Worm (Caenorhabditis elegans) whole organism, L4 larva: ENCODE data around the gene T05B11.4.

Experiments
- F10B5.3 ChIP-seq: sonication (generic microtip); optimal IDR thresholded peaks from 2 replicates; lab custom pipeline; 2016; ENCODE audit warnings: mild to moderate bottlenecking, missing genetic modification characterization, missing compliant biosample characterization
- F26F4.8 ChIP-seq: fragments of 200-800 bp; sonication (Bioruptor generic); conservative IDR thresholded peaks from 2 replicates; pipeline ENCODE4 v1.3.6; 2022; ENCODE audit warnings: missing genetic modification characterization, missing compliant biosample characterization
- T20F7.1 ChIP-seq: fragments of 200-800 bp; sonication (Bioruptor generic); optimal IDR thresholded peaks from 2 replicates; lab custom pipeline; 2018; ENCODE audit warnings: mild to moderate bottlenecking, missing genetic modification characterization, missing compliant biosample characterization
- T26A8.4 ChIP-seq: fragments of 200-800 bp; sonication (Bioruptor generic); IDR thresholded peaks from 2 replicates; pipeline ENCODE4 v1.3.6; 2022; ENCODE audit warnings: missing genetic modification characterization, missing compliant biosample characterization
- ZK337.2 ChIP-seq: fragments of 200-800 bp; sonication (Bioruptor generic); IDR thresholded peaks from 2 replicates; pipeline ENCODE4 v1.3.6; 2022; ENCODE audit warnings: missing genetic modification reagents, missing genetic modification characterization, missing compliant biosample characterization
- ZK546.5 ChIP-seq, 2 experiments: sonication (generic microtip); optimal IDR thresholded peaks; 2 replicates each; lab custom pipeline; 2017; ENCODE audit warnings: missing biosample characterization in 2 of 2, missing genetic modification characterization in 2 of 2
- aha-1 ChIP-seq: fragments of 150-350 bp; peaks from one replicate; lab custom pipeline; 2014; ENCODE audit warnings: missing biosample characterization, missing genetic modification characterization
- aly-2 ChIP-seq: sonication (generic microtip); optimal IDR thresholded peaks from 2 replicates; lab custom pipeline; 2018; ENCODE audit warnings: missing biosample characterization, missing genetic modification characterization
- ama-1 ChIP-seq: fragments of 150-350 bp; optimal IDR thresholded peaks from 2 replicates; lab custom pipeline; 2014; ENCODE audit warnings: inconsistent platforms, mixed read lengths
- arid-1 ChIP-seq: fragments of 200-800 bp; sonication (Bioruptor generic); conservative IDR thresholded peaks from 2 replicates; pipeline ENCODE4 v1.3.6; 2022; ENCODE audit warnings: missing genetic modification reagents, missing genetic modification characterization, missing compliant biosample characterization
- ceh-62 ChIP-seq: sonication (generic microtip); optimal IDR thresholded peaks from 2 replicates; lab custom pipeline; 2017; ENCODE audit warnings: missing biosample characterization, missing genetic modification characterization
- ceh-82 ChIP-seq: sonication (generic microtip); optimal IDR thresholded peaks from 2 replicates; lab custom pipeline; 2017; ENCODE audit warnings: missing biosample characterization, missing genetic modification characterization
- ces-1 ChIP-seq: fragments of 150-350 bp; sonication (generic microtip); optimal IDR thresholded peaks from 4 replicates; lab custom pipeline; 2014; ENCODE audit warnings: missing biosample characterization, missing genetic modification reagents, missing genetic modification characterization
- cey-2 ChIP-seq: sonication (generic microtip); optimal IDR thresholded peaks from 3 replicates; lab custom pipeline; 2017; ENCODE audit warnings: missing genetic modification characterization, mild to moderate bottlenecking, missing compliant biosample characterization, antibody characterized with exemption, borderline replicate concordance; ENCODE audit not compliant: insufficient read depth
- daf-8 ChIP-seq: fragments of 200-800 bp; sonication (Bioruptor generic); IDR thresholded peaks from 2 replicates; pipeline ENCODE4 v1.3.6; 2022; ENCODE audit warnings: missing genetic modification characterization, missing compliant biosample characterization
- dmd-9 ChIP-seq: fragments of 200-800 bp; sonication (Bioruptor generic); IDR thresholded peaks from 2 replicates; pipeline ENCODE4 v1.3.6; 2022; ENCODE audit warnings: missing genetic modification reagents, missing genetic modification characterization, missing compliant biosample characterization
- duxl-1 ChIP-seq: sonication (generic microtip); optimal IDR thresholded peaks from 2 replicates; lab custom pipeline; 2016; ENCODE audit warnings: mild to moderate bottlenecking, missing genetic modification characterization, moderate library complexity, missing compliant biosample characterization; ENCODE audit not compliant: poor library complexity
- dve-1 ChIP-seq: sonication (generic microtip); optimal IDR thresholded peaks from 2 replicates; lab custom pipeline; 2017; ENCODE audit warnings: antibody characterized with exemption, mild to moderate bottlenecking, missing genetic modification characterization, missing compliant biosample characterization; ENCODE audit not compliant: insufficient read depth
- egl-43 ChIP-seq: fragments of 200-800 bp; sonication (Bioruptor generic); IDR thresholded peaks from 2 replicates; pipeline ENCODE4 v1.3.6; 2022; ENCODE audit warnings: missing genetic modification reagents, missing genetic modification characterization, missing compliant biosample characterization
- fkh-10 ChIP-seq: fragments of 150-350 bp; optimal IDR thresholded peaks from 2 replicates; lab custom pipeline; 2014; ENCODE audit warnings: missing biosample characterization, missing genetic modification reagents, missing genetic modification characterization
- fos-1 ChIP-seq: fragments of 150-350 bp; optimal IDR thresholded peaks from 2 replicates; lab custom pipeline; 2014; ENCODE audit warnings: missing biosample characterization, missing genetic modification characterization
- hif-1 ChIP-seq, 2 experiments: sonication (generic microtip); optimal IDR thresholded peaks; 2 replicates each; lab custom pipeline; 2016 to 2017; ENCODE audit warnings: missing compliant biosample characterization in 2 of 2, missing genetic modification characterization in 2 of 2, missing genetic modification reagents in 2 of 2, missing genotype in 2 of 2, mild to moderate bottlenecking in 1 of 2
- jun-1 ChIP-seq: fragments of 150-350 bp; optimal IDR thresholded peaks from 2 replicates; lab custom pipeline; 2014; ENCODE audit warnings: missing biosample characterization, missing genetic modification reagents, missing genetic modification characterization
- madf-5 ChIP-seq, 2 experiments: fragments of 200-800 bp; sonication (Bioruptor generic); IDR thresholded peaks; 2 replicates each; pipeline ENCODE4 v1.3.6; 2022; ENCODE audit warnings: missing compliant biosample characterization in 2 of 2, missing genetic modification characterization in 2 of 2
- mdl-1 ChIP-seq, 2 experiments: fragments of 150-350 bp in 1 of 2; sonication (generic microtip) in 1 of 2; optimal IDR thresholded peaks; 2 replicates each; lab custom pipeline; 2014 to 2017; ENCODE audit warnings: missing biosample characterization in 2 of 2, missing genetic modification characterization in 2 of 2
- mdt-29 ChIP-seq: fragments of 200-800 bp; sonication (Bioruptor generic); IDR thresholded peaks from 2 replicates; pipeline ENCODE4 v1.3.6; 2022; ENCODE audit warnings: missing genetic modification reagents, missing genetic modification characterization, missing compliant biosample characterization
- mes-2 ChIP-seq: sonication (generic microtip); optimal IDR thresholded peaks from 2 replicates; lab custom pipeline; 2016; ENCODE audit warnings: missing genotype, mild to moderate bottlenecking, missing genetic modification characterization, missing compliant biosample characterization; ENCODE audit not compliant: poor library complexity, severe bottlenecking
- mxl-2 ChIP-seq: fragments of 200-800 bp; sonication (Bioruptor generic); conservative IDR thresholded peaks from 2 replicates; pipeline ENCODE4 v1.3.6; 2022; ENCODE audit warnings: missing genetic modification reagents, missing genetic modification characterization, missing compliant biosample characterization
- nhr-10 ChIP-seq: fragments of 150-350 bp; optimal IDR thresholded peaks from 2 replicates; lab custom pipeline; 2014; ENCODE audit warnings: missing biosample characterization, missing genetic modification characterization
- nhr-28 ChIP-seq: fragments of 150-350 bp; optimal IDR thresholded peaks from 2 replicates; lab custom pipeline; 2014; ENCODE audit warnings: missing biosample characterization, missing genetic modification characterization
- nhr-41 ChIP-seq: fragments of 200-800 bp; sonication (Bioruptor generic); IDR thresholded peaks from 2 replicates; pipeline ENCODE4 v1.3.6; 2022; ENCODE audit warnings: missing genetic modification reagents, missing genetic modification characterization, missing compliant biosample characterization
- nhr-42 ChIP-seq: fragments of 200-800 bp; sonication (Bioruptor generic); IDR thresholded peaks from 2 replicates; pipeline ENCODE4 v1.3.6; 2022; ENCODE audit warnings: missing genetic modification characterization, missing compliant biosample characterization
- nhr-6 ChIP-seq: fragments of 150-350 bp; optimal IDR thresholded peaks from 2 replicates; lab custom pipeline; 2014; ENCODE audit warnings: missing biosample characterization, missing genetic modification characterization
- nhr-76 ChIP-seq: fragments of 150-350 bp; optimal IDR thresholded peaks from 2 replicates; lab custom pipeline; 2014; ENCODE audit warnings: missing biosample characterization, missing genetic modification characterization
- saeg-2 ChIP-seq: fragments of 200-800 bp; sonication (Bioruptor generic); IDR thresholded peaks from 2 replicates; pipeline ENCODE4 v1.3.6; 2022; ENCODE audit warnings: missing genetic modification reagents, missing genetic modification characterization, missing compliant biosample characterization
- sdz-12 ChIP-seq: fragments of 200-800 bp; sonication (Bioruptor generic); optimal IDR thresholded peaks from 2 replicates; lab custom pipeline; 2018; ENCODE audit warnings: mild to moderate bottlenecking, missing genetic modification characterization, missing compliant biosample characterization
- snpc-1.2 ChIP-seq: fragments of 200-800 bp; sonication (Bioruptor generic); IDR thresholded peaks from 2 replicates; pipeline ENCODE4 v1.3.6; 2022; ENCODE audit warnings: missing genetic modification reagents, missing genetic modification characterization, missing compliant biosample characterization
- snpc-4 ChIP-seq: fragments of 150-350 bp; optimal IDR thresholded peaks from 2 replicates; lab custom pipeline; 2014; ENCODE audit warnings: missing biosample characterization, missing genetic modification characterization
- spr-3 ChIP-seq: fragments of 200-800 bp; sonication (Bioruptor generic); optimal IDR thresholded peaks from 2 replicates; lab custom pipeline; 2018; ENCODE audit warnings: mild to moderate bottlenecking, missing genetic modification characterization, missing compliant biosample characterization
- tag-97 ChIP-seq: fragments of 200-800 bp; sonication (Bioruptor generic); IDR thresholded peaks from 2 replicates; pipeline ENCODE4 v1.3.6; 2022; ENCODE audit warnings: missing genetic modification characterization, missing compliant biosample characterization
- tra-1 ChIP-seq: fragments of 200-800 bp; sonication (Bioruptor generic); IDR thresholded peaks from 2 replicates; pipeline ENCODE4 v1.3.6; 2022; ENCODE audit warnings: missing genetic modification reagents, missing genetic modification characterization, missing compliant biosample characterization
- unc-130 ChIP-seq: sonication (generic microtip); optimal IDR thresholded peaks from 2 replicates; lab custom pipeline; 2016; ENCODE audit warnings: missing genetic modification reagents, missing genetic modification characterization, missing compliant biosample characterization
- unc-39 ChIP-seq: sonication (generic microtip); optimal IDR thresholded peaks from 2 replicates; lab custom pipeline; 2017; ENCODE audit warnings: missing biosample characterization, missing genetic modification characterization
- unc-62 ChIP-seq, 3 experiments: fragments of 150-350 bp in 1 of 3; sonication (generic microtip); optimal IDR thresholded peaks in 2 of 3; peaks in 1 of 3; 1 replicate in 1 of 3; 2 replicates in 2 of 3; lab custom pipeline; 2014 to 2017; ENCODE audit warnings: missing biosample characterization in 3 of 3, missing genetic modification characterization in 3 of 3, missing genetic modification reagents in 3 of 3, missing genotype in 1 of 3
- ztf-11 ChIP-seq: fragments of 150-350 bp; optimal IDR thresholded peaks from 2 replicates; lab custom pipeline; 2014; ENCODE audit warnings: missing biosample characterization, missing genetic modification characterization

The T05B11.4 gene

DNA sequence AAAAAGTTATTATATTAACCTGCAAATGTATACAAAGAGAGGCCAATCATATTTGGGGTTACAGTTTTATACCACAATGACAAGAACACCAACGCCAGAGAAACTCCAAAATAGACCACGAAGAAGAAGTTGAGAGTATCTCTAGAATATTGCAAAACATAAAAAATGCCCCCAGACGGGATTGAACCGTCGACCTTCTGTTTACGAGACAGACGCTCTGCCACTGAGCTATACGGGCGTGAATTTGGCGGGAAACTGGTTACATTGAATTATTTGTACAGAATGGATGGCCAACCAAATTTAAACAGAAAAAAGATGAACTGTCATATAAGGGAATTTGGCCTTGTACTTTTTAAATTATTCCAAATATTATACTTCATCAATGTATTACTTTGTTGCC is 24.0 kb downstream of the T05B11.4 start (continued):
- TF ChIP-seq nhr-76 (tag; lab: Kevin White, UChicago) (no peak), nhr-10 (tag; lab: Kevin White, UChicago) (no peak), nhr-6 (tag; lab: Kevin White, UChicago) (peak; percentile 37), F10B5.3 (tag; lab: Kevin White, UChicago) (no peak), mdt-29 (GFP tag; lab: Robert Waterston, UW) (no peak), snpc-1.2 (GFP tag; lab: Robert Waterston, UW) (peak; percentile 52; the same call in 1 of the 2 replicates), egl-43 (peak; percentile 60; the same call in 1 of the 2 replicates), duxl-1 (tag; lab: Kevin White, UChicago) (peak; percentile 42), mdl-1 (tag; optimal IDR thresholded peaks at IDR 0.05; lab: Kevin White, UChicago) (no peak), ztf-11 (tag; lab: Kevin White, UChicago) (no peak), fos-1 (tag; lab: Kevin White, UChicago) (no peak), arid-1 (GFP tag; lab: Robert Waterston, UW) (0 out of 2 replicates have a peak, but pooled peaks have one; percentile 61), ZK337.2 (GFP tag; lab: Robert Waterston, UW) (no peak), dve-1 (tag; lab: Kevin White, UChicago) (peak; percentile 67), daf-8 (GFP tag; lab: Robert Waterston, UW) (no peak)
- TF ChIP-seq, all 104 proteins: peak for 34

DNA sequence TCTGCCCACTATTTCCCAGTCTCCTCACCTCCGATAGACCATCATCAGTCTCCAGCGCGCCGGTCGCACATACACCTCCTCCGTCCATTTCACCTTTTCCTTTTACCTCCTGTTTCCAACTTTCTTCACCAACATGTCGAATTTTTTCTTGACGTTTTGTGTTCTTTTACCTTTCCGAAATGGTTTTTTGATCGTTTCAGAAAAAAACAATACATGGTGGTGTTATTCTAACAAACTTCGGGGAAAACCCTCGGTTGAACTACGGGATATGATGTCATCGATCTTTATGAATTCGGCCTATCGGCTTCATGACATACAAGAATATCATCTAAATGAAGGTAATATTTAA is 25.8 kb downstream of the T05B11.4 start, which contains the start of gene Y97E10C.1:
Gene Y97E10C.1, plus strand, starts transcription at position 201 of the 349 bp plus-strand sequence.
- TF ChIP-seq aha-1 (tag; lab: Kevin White, UChicago) (no peak), cey-2 (no peak), daf-8 (GFP tag; lab: Robert Waterston, UW) (no peak), madf-5 (GFP tag; IDR thresholded peaks at IDR 0.05; lab: Robert Waterston, UW) (no peak), ama-1 (no peak), unc-62 (GFP tag; optimal IDR thresholded peaks at IDR 0.05 in 1 of 2; lab: Kevin White, UChicago) (peak in 1 of 2 experiments; percentile 55), unc-62 (tag; optimal IDR thresholded peaks at IDR 0.05; lab: Kevin White, UChicago) (no peak), ceh-62 (tag; lab: Kevin White, UChicago) (no peak), snpc-1.2 (GFP tag; lab: Robert Waterston, UW) (no peak)

DNA sequence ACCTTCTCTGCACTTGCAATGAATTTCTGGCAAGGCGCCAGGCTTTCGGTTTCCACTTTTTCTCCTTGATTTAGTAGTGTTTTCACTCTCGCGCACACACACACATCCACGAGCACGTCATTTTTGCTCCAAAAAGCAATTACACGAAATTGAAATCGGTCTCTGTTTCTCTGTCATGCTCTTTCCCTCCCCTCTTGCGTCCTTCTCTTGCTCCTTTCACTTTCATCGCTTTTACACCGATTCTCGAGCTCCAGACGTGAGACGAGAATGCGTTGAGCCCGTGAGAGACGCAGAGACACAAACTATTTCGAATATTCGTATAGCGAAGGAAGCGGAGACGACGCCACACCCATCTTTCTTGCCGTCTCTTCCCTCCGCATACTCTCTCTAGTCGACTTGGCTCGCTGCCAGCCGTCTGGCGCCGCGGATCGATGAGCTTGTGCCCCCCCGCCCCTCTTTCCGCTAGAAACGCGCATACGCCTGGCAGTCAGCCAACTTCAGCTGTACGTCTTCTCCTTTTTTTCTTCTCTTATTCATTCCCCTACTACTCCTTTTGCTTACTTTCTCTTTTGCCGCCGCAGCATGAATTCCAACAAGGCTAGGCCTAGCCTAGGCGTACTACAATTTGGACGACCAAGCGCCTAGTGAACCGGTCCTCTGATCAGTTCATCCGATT is 26.3 kb downstream of the T05B11.4 start:
- TF ChIP-seq cey-2, result no peak
- TF ChIP-seq ama-1, result no peak
- no peak for TF ChIP-seq ZK546.5 (tag; optimal IDR thresholded peaks at IDR 0.05; lab: Kevin White, UChicago)
- no peak for TF ChIP-seq spr-3 (GFP tag; lab: Kevin White, UChicago)
- peak; percentile 43; the same call in 1 of the 2 replicates for TF ChIP-seq nhr-42 (GFP tag; lab: Robert Waterston, UW)
- no peak for TF ChIP-seq nhr-41 (GFP tag; lab: Robert Waterston, UW)
- TF ChIP-seq ztf-11 (tag; lab: Kevin White, UChicago), result no peak
- TF ChIP-seq sdz-12 (GFP tag; lab: Kevin White, UChicago), result no peak
- TF ChIP-seq ces-1 (GFP tag; lab: Kevin White, UChicago), result peak; percentile 48
- TF ChIP-seq fkh-10, result peak; percentile 73
- TF ChIP-seq T20F7.1 (GFP tag; lab: Kevin White, UChicago), result no peak
- no peak for TF ChIP-seq snpc-4 (tag; lab: Kevin White, UChicago)
- no peak for TF ChIP-seq jun-1 (tag; lab: Kevin White, UChicago)
- no peak for TF ChIP-seq daf-8 (GFP tag; lab: Robert Waterston, UW)
- no peak for TF ChIP-seq snpc-1.2 (GFP tag; lab: Robert Waterston, UW)
- TF ChIP-seq saeg-2 (GFP tag; lab: Robert Waterston, UW), result 0 out of 2 replicates have a peak, but pooled peaks have one; percentile 52
- peak; percentile 63 for TF ChIP-seq tra-1 (GFP tag; lab: Robert Waterston, UW)
- 0 out of 2 replicates have a peak, but pooled peaks have one; percentile 9 for TF ChIP-seq mxl-2 (GFP tag; lab: Robert Waterston, UW)
- 0 out of 2 replicates have a peak, but pooled peaks have one; percentile 6 for TF ChIP-seq dmd-9
- TF ChIP-seq unc-39 (tag; lab: Kevin White, UChicago), result no peak
- peak; percentile 4 to 76 for TF ChIP-seq hif-1 (tag; optimal IDR thresholded peaks at IDR 0.05; lab: Kevin White, UChicago)
- peak; percentile 68 for TF ChIP-seq T26A8.4 (GFP tag; lab: Robert Waterston, UW)
- peak; percentile 37 for TF ChIP-seq mes-2 (tag; lab: Kevin White, UChicago)
- TF ChIP-seq nhr-28 (tag; lab: Kevin White, UChicago), result peak; percentile 61
- TF ChIP-seq F26F4.8, result no peak
- TF ChIP-seq mdl-1 (tag; optimal IDR thresholded peaks at IDR 0.05; lab: Kevin White, UChicago), result peak; percentile 9 to 56
- no peak for TF ChIP-seq aly-2 (tag; lab: Kevin White, UChicago)
- TF ChIP-seq unc-130, result no peak
- TF ChIP-seq ceh-82 (tag; lab: Kevin White, UChicago), result no peak
- no peak for TF ChIP-seq tag-97 (GFP tag; lab: Robert Waterston, UW)
